Fruit fly (Drosophila melanogaster): Measurements from ENCODE around the gene CG13046.

DNA sequence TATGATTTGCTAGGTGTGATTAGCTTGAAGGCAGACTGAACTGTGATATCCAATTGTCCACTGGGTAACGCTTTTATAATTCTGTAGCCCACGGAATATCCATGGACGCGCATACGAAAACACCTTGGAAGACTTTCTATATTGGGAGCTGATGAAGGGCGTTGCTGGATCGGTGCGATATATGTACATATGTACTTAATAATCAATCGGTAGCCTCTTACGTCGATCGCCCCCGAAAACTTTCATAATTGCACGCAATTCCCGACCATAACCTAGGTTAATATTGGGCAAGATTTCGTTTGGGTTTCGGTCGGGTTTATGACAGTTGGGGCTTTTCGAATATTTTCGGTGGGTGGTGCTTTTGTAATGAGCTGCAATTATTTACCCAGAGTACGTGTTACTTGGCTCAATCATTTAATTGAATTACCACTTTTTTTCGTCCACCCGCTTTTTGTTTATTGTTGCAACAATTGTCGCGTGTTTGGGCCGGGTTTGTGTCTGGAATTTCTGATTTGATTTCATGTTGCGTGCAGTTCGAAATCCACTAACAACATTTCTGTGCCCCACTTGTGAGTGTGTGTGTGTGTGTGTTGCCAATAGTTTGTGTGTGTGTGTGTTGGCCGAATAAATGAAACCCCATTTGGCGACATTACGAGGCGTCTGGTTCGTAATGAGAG lies 6.2 kb downstream of the CG13046 start, which contains the start of gene CG13049:
- no peak for TF ChIP-seq h (optimal IDR thresholded peaks at IDR 0.05)
- no peak for TF ChIP-seq Sin3A (optimal IDR thresholded peaks at IDR 0.05)
- no peak for TF ChIP-seq ttk (optimal IDR thresholded peaks at IDR 0.05)
- no peak for TF ChIP-seq psq (optimal IDR thresholded peaks at IDR 0.05)
- TF ChIP-seq insv (optimal IDR thresholded peaks at IDR 0.05), result no peak
- no peak for TF ChIP-seq Myc (optimal IDR thresholded peaks at IDR 0.05)
